Worm (Caenorhabditis elegans): Measurements from ENCODE around the gene aat-8.

DNA sequence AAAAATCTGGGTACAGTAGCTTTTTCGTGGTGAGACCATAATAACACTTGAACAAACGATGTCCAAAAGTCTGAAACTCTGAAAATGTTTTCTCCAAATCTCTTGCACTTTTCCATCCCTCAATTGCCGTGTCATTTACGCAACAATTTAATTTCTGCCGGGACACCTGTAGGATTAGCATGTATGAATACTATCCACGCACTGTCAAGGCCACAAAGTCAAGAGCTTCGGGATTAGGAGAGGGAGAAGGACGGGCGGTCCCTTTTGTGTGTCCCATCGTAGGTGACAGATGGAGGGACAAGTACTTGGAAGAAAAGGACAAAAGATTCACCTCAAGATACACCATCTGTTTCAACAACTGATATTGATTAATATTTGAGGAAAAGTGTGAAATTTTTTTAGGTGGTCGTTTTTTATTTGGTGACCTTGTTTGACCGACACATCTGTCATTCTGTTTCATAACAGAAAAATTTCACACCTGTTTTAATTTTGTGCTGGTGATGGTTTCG is 21.8 kb downstream of the aat-8 start:
- TF ChIP-seq F13C5.2 (tag; optimal IDR thresholded peaks at IDR 0.05) (no peak), tbx-11 (GFP tag; IDR thresholded peaks at IDR 0.05) (no peak), ceh-13 (GFP tag; optimal IDR thresholded peaks at IDR 0.05) (no peak), scrt-1 (GFP tag; IDR thresholded peaks at IDR 0.05) (no peak), tbx-37 (GFP tag; conservative IDR thresholded peaks at IDR 0.05) (no peak), aly-1 (tag; optimal IDR thresholded peaks at IDR 0.05) (no peak)

All from whole organism, early embryonic.